Fruit fly (Drosophila melanogaster) whole organism, prepupa: ENCODE data around the gene CG44271.

Source experiments
- CG10669 ChIP-seq: fragments of 200-800 bp; sonication (Bioruptor generic); optimal IDR thresholded peaks from 3 replicates; lab custom pipeline; 2018; ENCODE audit warnings: missing biosample characterization, mild to moderate bottlenecking, missing genetic modification characterization, moderate library complexity
- CG11294 ChIP-seq: fragments of 200-800 bp; sonication (Bioruptor generic); IDR thresholded peaks from 2 replicates; pipeline ENCODE4 v1.3.6; 2022; ENCODE audit warnings: missing biosample characterization, missing genetic modification characterization
- CG11762 ChIP-seq: fragments of 200-800 bp; sonication (Bioruptor generic); optimal IDR thresholded peaks from 3 replicates; lab custom pipeline; 2016; ENCODE audit warnings: missing biosample characterization, missing genetic modification characterization; ENCODE audit not compliant: insufficient read depth
- CG1621 ChIP-seq: fragments of 200-800 bp; sonication (Bioruptor generic); optimal IDR thresholded peaks from 3 replicates; lab custom pipeline; 2018; ENCODE audit warnings: missing biosample characterization, mild to moderate bottlenecking, missing genetic modification characterization
- CG3032 ChIP-seq: fragments of 200-800 bp; optimal IDR thresholded peaks from 2 replicates; lab custom pipeline; 2019; ENCODE audit warnings: missing biosample characterization, mild to moderate bottlenecking, missing genetic modification characterization, moderate library complexity
- CG32006 ChIP-seq: fragments of 200-800 bp; sonication (Bioruptor generic); optimal IDR thresholded peaks from 3 replicates; lab custom pipeline; 2017; ENCODE audit warnings: missing biosample characterization, mild to moderate bottlenecking, missing genetic modification characterization
- CG34406 ChIP-seq: fragments of 200-800 bp; sonication (Bioruptor generic); optimal IDR thresholded peaks from 3 replicates; lab custom pipeline; 2016; ENCODE audit warnings: missing biosample characterization, missing genetic modification characterization
- CG3919 ChIP-seq: fragments of 200-800 bp; sonication (Bioruptor generic); optimal IDR thresholded peaks from 3 replicates; lab custom pipeline; 2016; ENCODE audit warnings: missing biosample characterization, missing genetic modification characterization
- CG4318 ChIP-seq: fragments of 200-800 bp; sonication (Bioruptor generic); optimal IDR thresholded peaks from 3 replicates; lab custom pipeline; 2017; ENCODE audit warnings: missing biosample characterization, mild to moderate bottlenecking, missing genetic modification characterization
- CG6163 ChIP-seq: fragments of 200-800 bp; sonication (Bioruptor generic); IDR thresholded peaks from 3 replicates; pipeline ENCODE4 v1.3.6; 2022; ENCODE audit warnings: missing biosample characterization, missing genetic modification characterization
- CG6276 ChIP-seq: fragments of 200-800 bp; sonication (Bioruptor generic); optimal IDR thresholded peaks from 2 replicates; lab custom pipeline; 2017; ENCODE audit warnings: missing biosample characterization, mild to moderate bottlenecking, missing genetic modification characterization
- CG6792 ChIP-seq: fragments of 200-800 bp; sonication (Bioruptor generic); optimal IDR thresholded peaks from 3 replicates; lab custom pipeline; 2016; ENCODE audit warnings: missing biosample characterization, missing genetic modification characterization
- CG6808 ChIP-seq: fragments of 200-800 bp; sonication (Bioruptor generic); optimal IDR thresholded peaks from 3 replicates; lab custom pipeline; 2017; ENCODE audit warnings: missing biosample characterization, missing genetic modification characterization, mild to moderate bottlenecking, moderate library complexity, missing genetic modification reagents
- CG8119 ChIP-seq: fragments of 200-800 bp; sonication (Bioruptor generic); IDR thresholded peaks from 3 replicates; pipeline ENCODE4 v1.3.6; 2022; ENCODE audit warnings: missing biosample characterization, missing genetic modification characterization
- CG8632 ChIP-seq: fragments of 200-800 bp; sonication (Bioruptor generic); optimal IDR thresholded peaks from 3 replicates; lab custom pipeline; 2016; ENCODE audit warnings: missing biosample characterization, missing genetic modification characterization
- CG9139 ChIP-seq: fragments of 200-800 bp; sonication (Bioruptor generic); optimal IDR thresholded peaks from 3 replicates; lab custom pipeline; 2017; ENCODE audit warnings: missing biosample characterization, mild to moderate bottlenecking, missing genetic modification characterization
- Eip93F ChIP-seq: fragments of 200-800 bp; sonication (Bioruptor generic); optimal IDR thresholded peaks from 2 replicates; lab custom pipeline; 2016; ENCODE audit warnings: missing biosample characterization, mild to moderate bottlenecking, missing genetic modification characterization
- Ets96B ChIP-seq: fragments of 200-800 bp; optimal IDR thresholded peaks from 2 replicates; lab custom pipeline; 2019; ENCODE audit warnings: missing biosample characterization, mild to moderate bottlenecking, missing genetic modification characterization, moderate library complexity
- Gug ChIP-seq: fragments of 200-800 bp; sonication (Bioruptor generic); IDR thresholded peaks from 2 replicates; pipeline ENCODE4 v1.3.6; 2022; ENCODE audit warnings: missing biosample characterization, missing genetic modification characterization
- Hr38 ChIP-seq: sonication (Bioruptor generic); optimal IDR thresholded peaks from 2 replicates; lab custom pipeline; 2016; ENCODE audit warnings: missing biosample characterization, missing genetic modification characterization
- Hr4 ChIP-seq: fragments of 200-800 bp; sonication (Bioruptor generic); optimal IDR thresholded peaks from 3 replicates; lab custom pipeline; 2016; ENCODE audit warnings: missing biosample characterization, missing genetic modification characterization
- Met ChIP-seq: fragments of 200-800 bp; sonication (Bioruptor generic); optimal IDR thresholded peaks from 3 replicates; lab custom pipeline; 2016; ENCODE audit warnings: missing biosample characterization, missing genetic modification characterization
- OdsH ChIP-seq: fragments of 200-800 bp; sonication (Bioruptor generic); optimal IDR thresholded peaks from 3 replicates; lab custom pipeline; 2016; ENCODE audit warnings: missing biosample characterization, missing genetic modification characterization
- Sox102F ChIP-seq: fragments of 200-800 bp; sonication (Bioruptor generic); optimal IDR thresholded peaks from 2 replicates; lab custom pipeline; 2016; ENCODE audit warnings: missing biosample characterization, mild to moderate bottlenecking, missing genetic modification characterization
- Sox15 ChIP-seq: fragments of 200-800 bp; sonication (Bioruptor generic); optimal IDR thresholded peaks from 3 replicates; lab custom pipeline; 2016; ENCODE audit warnings: missing biosample characterization, missing genetic modification characterization
- acj6 ChIP-seq: fragments of 200-800 bp; sonication (Bioruptor generic); optimal IDR thresholded peaks from 3 replicates; lab custom pipeline; 2016; ENCODE audit warnings: missing biosample characterization, missing genetic modification characterization
- cyc ChIP-seq: fragments of 200-800 bp; sonication (Bioruptor generic); optimal IDR thresholded peaks from 3 replicates; lab custom pipeline; 2016; ENCODE audit warnings: missing biosample characterization, missing genetic modification characterization
- dac ChIP-seq: fragments of 200-800 bp; sonication (Bioruptor generic); optimal IDR thresholded peaks from 2 replicates; lab custom pipeline; 2017; ENCODE audit warnings: missing biosample characterization, mild to moderate bottlenecking, missing genetic modification characterization
- fd59A ChIP-seq: fragments of 200-800 bp; sonication (Bioruptor generic); optimal IDR thresholded peaks from 2 replicates; lab custom pipeline; 2017; ENCODE audit warnings: missing biosample characterization, mild to moderate bottlenecking, missing genetic modification characterization, missing genetic modification reagents
- net ChIP-seq: fragments of 200-800 bp; sonication (Bioruptor generic); optimal IDR thresholded peaks from 3 replicates; lab custom pipeline; 2016; ENCODE audit warnings: missing biosample characterization, missing genetic modification characterization
- salr ChIP-seq, 2 experiments: fragments of 200-800 bp; sonication (Bioruptor generic); optimal IDR thresholded peaks; 3 replicates each; lab custom pipeline; 2016 to 2018; ENCODE audit warnings: missing biosample characterization in 2 of 2, missing genetic modification characterization in 2 of 2, mild to moderate bottlenecking in 1 of 2
- ss ChIP-seq, 2 experiments: fragments of 200-800 bp; sonication (Bioruptor generic); optimal IDR thresholded peaks; 2 replicates in 1 of 2; 3 replicates in 1 of 2; lab custom pipeline; 2017 to 2018; ENCODE audit warnings: mild to moderate bottlenecking in 2 of 2, missing biosample characterization in 2 of 2, missing genetic modification characterization in 2 of 2, moderate library complexity in 1 of 2
- svp ChIP-seq: fragments of 200-800 bp; sonication (Bioruptor generic); peaks from one replicate; lab custom pipeline; 2016; ENCODE audit warnings: missing biosample characterization, missing genetic modification characterization

CG44271 gene

DNA sequence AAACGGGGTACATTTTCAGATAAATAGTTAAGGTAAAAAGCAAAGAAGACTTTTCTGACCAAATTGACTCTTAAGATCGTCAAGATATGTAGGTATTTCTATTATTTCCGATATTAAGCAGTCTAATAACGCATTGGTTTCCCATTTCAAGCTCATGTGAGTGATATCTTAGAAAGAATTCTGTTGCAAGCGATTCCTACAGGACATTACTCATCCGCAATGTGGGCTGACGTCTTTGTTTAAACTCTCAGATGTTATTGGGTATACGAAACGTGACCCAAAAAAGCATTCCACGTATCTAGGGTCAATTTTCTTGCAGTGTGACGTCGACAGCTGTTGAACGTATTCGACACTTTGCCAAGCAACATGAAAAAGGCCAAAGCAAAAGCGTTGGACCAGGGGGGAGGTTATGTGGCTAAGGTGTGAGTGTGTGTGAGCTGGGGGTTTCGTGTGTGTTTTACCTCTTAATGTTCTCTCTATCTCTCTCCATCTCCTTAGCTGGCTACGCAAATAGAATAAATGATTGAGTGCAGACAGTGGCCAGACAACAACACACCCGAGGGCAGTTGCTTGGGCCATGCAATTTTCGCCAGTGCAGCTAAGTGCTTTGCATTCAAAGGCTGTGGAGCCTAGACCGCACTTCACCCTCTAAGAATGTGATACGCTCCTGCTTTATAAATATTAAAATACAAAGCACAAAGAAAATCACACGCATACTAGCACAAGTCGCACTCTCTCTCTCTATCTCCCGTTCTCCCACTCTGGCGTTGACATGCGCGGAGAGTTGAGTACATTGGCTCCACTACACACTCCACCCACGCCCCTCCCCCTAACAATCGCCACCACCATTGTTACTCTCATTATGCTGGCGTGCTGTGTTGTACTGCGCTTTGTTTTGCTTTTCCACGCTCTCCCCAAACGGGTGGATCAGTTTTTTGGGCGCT, 39.6 kb upstream of the CG44271 start (continued):
- TF ChIP-seq CG9139 (peak; percentile 85), salr (GFP tag; optimal IDR thresholded peaks at IDR 0.05; lab: Kevin White, UChicago) (peak; percentile 62 to 99), CG4318 (GFP tag; lab: Kevin White, UChicago) (peak; percentile 95), Ets96B (tag; lab: Kevin White, UChicago) (peak; percentile 91), CG32006 (GFP tag; lab: Kevin White, UChicago) (peak; percentile 98), CG3032 (tag; lab: Kevin White, UChicago) (peak; percentile 93), Eip93F (GFP tag; lab: Kevin White, UChicago) (peak; percentile 79), CG11294 (GFP tag; lab: Robert Waterston, UW) (peak; percentile 84), fd59A (GFP tag; lab: Kevin White, UChicago) (peak; percentile 93), OdsH (GFP tag; lab: Kevin White, UChicago) (peak; percentile 96), net (GFP tag; lab: Kevin White, UChicago) (peak; percentile 95), dac (GFP tag; lab: Kevin White, UChicago) (peak; percentile 89), Gug (peak; percentile 82), CG6792 (GFP tag; lab: Kevin White, UChicago) (peak; percentile 94), CG6163 (GFP tag; lab: Robert Waterston, UW) (peak; percentile 91), Sox15 (peak; percentile 95)

DNA sequence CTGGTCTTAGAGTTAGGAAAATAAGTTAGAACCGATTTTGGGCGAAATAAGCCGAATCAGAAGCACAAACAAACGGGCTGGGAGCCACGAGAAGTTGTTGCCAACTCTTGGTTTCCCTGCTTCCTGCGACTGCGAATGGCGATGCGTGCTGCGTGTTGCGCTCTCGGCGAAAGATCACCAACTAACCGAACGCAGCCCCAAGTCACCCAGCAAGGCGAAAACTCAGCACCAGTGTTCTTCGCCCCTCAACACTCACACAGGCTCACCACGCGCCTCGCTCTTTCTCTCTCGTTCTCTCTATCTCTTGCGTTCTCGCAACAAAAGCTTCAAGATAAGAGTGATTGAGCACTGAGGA, 38.9 kb upstream of the CG44271 start, which contains the start of gene nrv1:
Gene nrv1 (minus strand): TSS at position 188 of the 355 bp plus-strand sequence.
- TF ChIP-seq Hr4 (GFP tag; lab: Kevin White, UChicago) (no peak), Eip93F (GFP tag; lab: Kevin White, UChicago) (no peak), CG8632 (GFP tag; lab: Kevin White, UChicago) (no peak), CG6276 (GFP tag; lab: Kevin White, UChicago) (no peak), Sox102F (GFP tag; lab: Kevin White, UChicago) (no peak), cyc (GFP tag; lab: Kevin White, UChicago) (no peak), dac (GFP tag; lab: Kevin White, UChicago) (no peak), CG6792 (GFP tag; lab: Kevin White, UChicago) (no peak), Met (GFP tag; lab: Kevin White, UChicago) (no peak), Sox15 (no peak), acj6 (GFP tag; lab: Kevin White, UChicago) (no peak), CG11762 (no peak), OdsH (GFP tag; lab: Kevin White, UChicago) (no peak), CG32006 (GFP tag; lab: Kevin White, UChicago) (no peak), CG3032 (tag; lab: Kevin White, UChicago) (no peak), CG8119 (GFP tag; lab: Robert Waterston, UW) (no peak), svp (GFP tag; lab: Kevin White, UChicago) (no peak), CG34406 (no peak)
- TF ChIP-seq, all 60 proteins: peak for 0

DNA sequence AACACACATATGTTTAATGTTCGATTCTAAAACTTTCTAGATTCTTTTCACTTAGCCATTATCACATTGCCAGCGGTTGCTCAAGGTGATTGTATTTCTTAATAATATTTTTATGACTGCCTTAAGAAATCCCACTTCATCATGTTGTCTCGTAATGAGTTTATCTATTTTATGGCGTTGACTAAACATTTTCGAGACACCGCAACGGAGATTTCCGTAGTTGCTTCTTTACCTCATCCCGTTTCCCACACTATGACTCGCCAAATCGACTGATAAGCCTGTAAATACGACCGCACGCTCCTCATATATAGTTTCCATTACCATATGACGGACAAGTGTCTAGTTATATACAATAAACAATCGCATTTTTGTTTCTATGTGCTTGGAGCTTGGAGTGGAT, 37.9 kb upstream of the CG44271 start:
- TF ChIP-seq Hr38 (GFP tag; lab: Kevin White, UChicago) = no peak
- no peak for TF ChIP-seq ss (GFP tag; optimal IDR thresholded peaks at IDR 0.05; lab: Kevin White, UChicago)
- no peak for TF ChIP-seq Met (GFP tag; lab: Kevin White, UChicago)
- TF ChIP-seq CG6792 (GFP tag; lab: Kevin White, UChicago) = no peak
- no peak for TF ChIP-seq CG1621
- TF ChIP-seq CG3919 = no peak
- TF ChIP-seq CG10669 (GFP tag; lab: Kevin White, UChicago) = no peak
- no peak for TF ChIP-seq net (GFP tag; lab: Kevin White, UChicago)
- no peak for TF ChIP-seq Sox102F (GFP tag; lab: Kevin White, UChicago)
- TF ChIP-seq svp (GFP tag; lab: Kevin White, UChicago) = no peak
- no peak for TF ChIP-seq CG6808 (GFP tag; lab: Kevin White, UChicago)
- TF ChIP-seq CG8632 (GFP tag; lab: Kevin White, UChicago) = no peak
- TF ChIP-seq, all 60 proteins: peak for 0
